Fruit fly (Drosophila melanogaster): ENCODE results near the gene CG42673.
A peak's percentile ranks its signal among the peaks of the same experiment; 100 is the strongest.

CG42673 gene

dm6 chr3L:9546875-9547324 is at the start of gene CG42673:
Gene CG42673, plus strand, starts transcription at chr3L:9547220.
- TF ChIP-seq noc (tag; optimal IDR thresholded peaks at IDR 0.05) = no peak

DNA sequence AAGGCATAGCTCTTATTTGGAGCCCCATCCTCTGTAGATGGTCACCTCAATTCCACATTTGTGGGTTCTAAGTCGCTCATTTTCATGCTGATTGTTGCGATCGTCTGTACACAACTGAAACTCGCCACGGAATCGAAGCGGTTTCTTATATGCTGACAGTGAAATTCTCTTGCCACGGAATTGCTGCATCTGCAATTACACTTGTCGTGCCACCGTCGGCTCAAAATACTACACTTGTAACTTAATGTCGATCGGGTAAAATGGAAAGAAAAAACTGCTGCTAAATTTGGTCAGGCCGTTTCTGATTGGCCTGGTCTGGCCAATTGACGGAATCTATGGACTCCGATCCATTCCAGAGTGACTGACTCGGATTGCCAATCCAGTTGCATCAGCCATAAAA is 49.8 kb upstream of the CG42673 start:
- no peak for TF ChIP-seq noc (tag; optimal IDR thresholded peaks at IDR 0.05)

dm6 chr3L:9497981-9498619 is 48.9 kb upstream of the CG42673 start:
- peak; percentile 7 for TF ChIP-seq noc (tag; optimal IDR thresholded peaks at IDR 0.05)

- TF ChIP-seq noc (tag; optimal IDR thresholded peaks at IDR 0.05) = peak; percentile 51
Measured at dm6 chr3L:9499919-9500807, 46.9 kb upstream of the CG42673 start.

- TF ChIP-seq noc (tag; optimal IDR thresholded peaks at IDR 0.05) = no peak
Measured at dm6 chr3L:9501298-9501697, 45.7 kb upstream of the CG42673 start.

dm6 chr3L:9502294-9502693 is 44.7 kb upstream of the CG42673 start:
- TF ChIP-seq noc (tag; optimal IDR thresholded peaks at IDR 0.05) = no peak

- no peak for TF ChIP-seq noc (tag; optimal IDR thresholded peaks at IDR 0.05)
Measured at dm6 chr3L:9502856-9503255, 44.2 kb upstream of the CG42673 start.

DNA sequence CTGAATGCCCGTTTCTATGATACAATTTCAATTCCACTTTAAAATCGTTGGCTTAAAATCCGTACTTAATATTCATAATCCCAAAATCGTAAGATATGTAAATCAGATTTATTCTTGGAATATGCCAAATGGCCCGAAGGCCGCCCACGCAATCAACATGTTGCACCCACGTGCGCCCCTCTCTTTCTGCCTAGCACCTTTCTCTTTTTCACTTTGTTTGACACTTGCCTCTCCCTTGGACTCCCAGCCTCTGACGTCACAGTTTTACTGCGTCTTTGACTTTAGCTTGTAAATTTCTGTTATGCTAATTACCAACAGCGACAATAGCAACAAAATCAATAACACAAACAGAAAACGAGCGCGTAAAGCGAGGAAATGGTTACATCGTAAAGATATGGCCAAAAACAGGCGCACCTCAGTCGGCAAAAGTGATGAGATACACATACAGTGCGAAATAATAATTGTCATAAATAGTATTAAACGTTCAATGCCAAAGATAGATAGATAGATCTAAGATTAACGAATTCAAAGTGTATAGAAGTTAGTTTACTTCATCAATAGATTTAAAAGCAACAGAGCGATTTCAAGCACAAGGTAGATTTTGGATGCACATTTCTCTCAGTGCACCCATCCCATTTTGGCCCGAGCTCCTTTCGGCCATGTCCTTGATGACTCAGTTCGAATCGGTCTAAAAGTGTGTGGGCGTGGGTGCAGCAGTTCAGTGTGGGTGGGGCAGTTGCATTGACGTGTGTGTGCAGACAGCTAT is 43.3 kb upstream of the CG42673 start:
- TF ChIP-seq noc (tag; optimal IDR thresholded peaks at IDR 0.05) = no peak

dm6 chr3L:9504530-9504929 is 42.5 kb upstream of the CG42673 start:
- TF ChIP-seq noc (tag; optimal IDR thresholded peaks at IDR 0.05) = no peak

DNA sequence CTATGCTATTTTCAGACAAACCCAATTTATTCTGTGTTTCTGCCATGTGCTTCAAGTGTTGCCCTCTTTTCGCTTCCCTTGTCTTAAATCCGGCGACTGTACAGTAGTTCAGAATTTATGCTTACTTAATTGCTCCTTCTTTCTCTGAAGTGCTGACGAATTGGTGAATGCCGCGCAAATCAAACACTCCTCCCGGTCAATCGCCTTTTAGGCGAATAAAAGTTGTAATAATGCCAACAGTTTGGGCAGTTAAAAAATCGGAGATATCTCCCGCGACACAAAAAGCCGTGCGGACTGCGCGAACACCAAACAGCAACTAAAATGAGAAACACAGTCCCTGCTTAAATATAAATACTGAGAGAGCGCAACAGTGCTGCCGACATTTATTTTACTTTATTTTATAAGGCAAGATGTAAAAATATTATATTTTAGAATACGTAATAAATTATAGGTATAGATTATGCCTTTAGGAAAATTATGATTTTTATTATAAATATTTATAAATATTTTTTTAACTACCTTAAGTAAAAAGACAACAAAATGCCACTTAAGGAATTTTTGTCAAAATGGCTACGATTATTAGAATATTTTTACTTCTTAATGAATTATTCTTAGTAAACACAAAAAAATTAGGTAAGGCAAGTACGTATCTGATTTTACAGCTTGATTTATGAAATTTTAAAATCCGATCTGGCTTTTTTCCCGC is 41.9 kb upstream of the CG42673 start, which contains the start of gene path:
Gene path, minus strand, starts transcription at position 322 of the 706 bp plus-strand sequence.
- TF ChIP-seq noc (tag; optimal IDR thresholded peaks at IDR 0.05) = peak; percentile 47

DNA sequence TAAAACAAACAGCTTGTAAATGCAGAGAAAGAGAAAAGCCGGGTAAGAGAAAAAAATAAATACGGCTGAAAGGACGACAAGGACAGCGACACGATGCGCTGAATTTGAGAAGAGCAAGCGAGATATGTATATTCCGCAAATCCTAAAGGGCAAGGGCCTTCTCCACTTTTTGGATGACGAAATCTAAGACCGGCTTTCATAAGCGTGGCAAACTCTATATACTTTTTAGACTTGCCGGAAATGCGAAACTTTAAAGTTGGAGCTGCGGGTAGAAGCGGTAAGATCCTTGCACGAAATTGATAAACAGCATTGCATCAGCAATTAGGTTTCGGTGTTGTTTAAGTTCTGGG is 41.3 kb upstream of the CG42673 start:
- no peak for TF ChIP-seq noc (tag; optimal IDR thresholded peaks at IDR 0.05)

- TF ChIP-seq noc (tag; optimal IDR thresholded peaks at IDR 0.05) = peak; percentile 62
Measured at dm6 chr3L:9506421-9506820, 40.6 kb upstream of the CG42673 start.

DNA sequence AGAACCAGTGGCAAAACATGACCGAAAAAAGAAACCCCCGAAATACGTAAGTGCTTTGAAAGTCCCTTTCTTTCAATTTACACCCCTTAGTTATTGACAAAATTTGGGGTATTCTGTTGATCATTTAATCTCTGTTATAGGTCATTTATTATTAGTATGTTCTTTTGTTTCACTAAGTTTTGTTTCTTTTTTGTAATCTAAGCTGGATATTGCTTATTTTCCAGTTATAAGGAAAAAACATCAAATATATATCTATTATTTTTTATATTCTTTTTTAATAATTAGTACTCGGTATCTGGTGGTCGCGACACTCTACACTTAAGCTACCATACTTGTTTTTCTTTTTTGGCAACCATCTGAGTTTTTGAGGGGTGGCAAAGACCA is 38.4 kb upstream of the CG42673 start:
- TF ChIP-seq noc (tag; optimal IDR thresholded peaks at IDR 0.05) = peak; percentile 56

DNA sequence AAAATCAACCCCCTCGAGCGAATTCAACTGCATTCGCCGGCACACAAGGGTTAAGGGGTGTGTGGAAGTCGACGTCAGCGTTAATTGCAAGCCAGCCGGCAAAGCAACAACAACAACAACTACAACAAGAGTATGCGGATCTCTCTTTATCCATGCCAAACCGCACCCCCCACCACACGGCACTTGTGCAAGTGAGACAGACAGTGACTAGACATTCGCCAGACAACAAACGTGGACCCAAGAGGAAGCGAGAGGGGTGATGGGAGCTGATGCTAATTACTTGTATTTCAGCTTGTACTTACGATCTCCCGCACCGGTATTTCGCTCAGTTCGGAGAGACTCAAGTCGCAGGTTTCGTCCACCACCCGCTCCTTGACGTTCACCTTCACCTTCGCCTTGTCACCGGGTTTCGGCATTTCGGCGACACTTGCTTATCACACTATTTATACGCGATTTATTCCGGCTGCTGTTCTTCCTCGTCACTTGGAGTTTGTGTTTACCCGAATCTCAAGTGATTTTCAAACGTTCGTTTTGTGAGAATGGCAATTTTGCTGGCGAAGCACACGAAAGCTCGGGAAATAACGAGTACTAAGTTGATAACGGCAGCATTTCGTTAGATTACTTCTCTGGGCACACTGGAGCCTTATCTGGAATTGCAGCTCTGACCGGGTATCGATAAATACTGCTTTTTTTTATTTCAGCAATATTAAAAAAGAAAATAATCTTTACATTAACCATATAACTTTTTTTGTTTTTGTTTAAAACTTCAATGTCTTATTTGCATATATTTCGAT is 37.8 kb upstream of the CG42673 start, which contains the start of gene CG3408:
Gene CG3408, minus strand, starts transcription at position 547 of the 794 bp plus-strand sequence.
- peak; percentile 43 for TF ChIP-seq noc (tag; optimal IDR thresholded peaks at IDR 0.05)
